Fruit fly (Drosophila melanogaster) whole organism, embryonic: Measurements from ENCODE around the gene Cpr65Az.
A peak's percentile ranks its signal among the peaks of the same experiment; 100 is the strongest.

Experiments
- Bteb2 ChIP-seq: fragments of 200-800 bp; sonication (Bioruptor generic); optimal IDR thresholded peaks from 2 replicates; lab custom pipeline; 2016; ENCODE audit warnings: missing biosample characterization, missing genetic modification characterization
- CG10959 ChIP-seq: fragments of 200-800 bp; sonication (Bioruptor generic); IDR thresholded peaks from 2 replicates; pipeline ENCODE4 v1.3.6; 2022; ENCODE audit warnings: missing biosample characterization, missing genetic modification characterization
- CG10979 ChIP-seq: fragments of 200-800 bp; sonication (Bioruptor generic); optimal IDR thresholded peaks from 2 replicates; lab custom pipeline; 2018; ENCODE audit warnings: missing biosample characterization, mild to moderate bottlenecking, missing genetic modification characterization, moderate library complexity
- CG12219 ChIP-seq: fragments of 200-800 bp; sonication (Bioruptor generic); optimal IDR thresholded peaks from 3 replicates; lab custom pipeline; 2018; ENCODE audit warnings: missing biosample characterization, mild to moderate bottlenecking, missing genetic modification characterization
- CG1233 ChIP-seq: fragments of 200-800 bp; sonication (Bioruptor generic); optimal IDR thresholded peaks from 4 replicates; lab custom pipeline; 2018; ENCODE audit warnings: missing biosample characterization, mild to moderate bottlenecking, missing genetic modification characterization
- CG12391 ChIP-seq: fragments of 200-800 bp; sonication (Bioruptor generic); optimal IDR thresholded peaks from 3 replicates; lab custom pipeline; 2018; ENCODE audit warnings: missing biosample characterization, mild to moderate bottlenecking, missing genetic modification characterization, moderate library complexity
- CG12659 ChIP-seq: fragments of 200-800 bp; sonication (Bioruptor generic); optimal IDR thresholded peaks from 3 replicates; lab custom pipeline; 2017; ENCODE audit warnings: mild to moderate bottlenecking, missing biosample characterization, missing genetic modification reagents, missing genetic modification characterization
- CG12769 ChIP-seq: fragments of 200-800 bp; sonication (Bioruptor generic); optimal IDR thresholded peaks from 2 replicates; lab custom pipeline; 2019; ENCODE audit warnings: missing biosample characterization, mild to moderate bottlenecking, missing genetic modification characterization, moderate library complexity
- CG15073 ChIP-seq: fragments of 200-800 bp; sonication (Bioruptor generic); optimal IDR thresholded peaks from 2 replicates; lab custom pipeline; 2016; ENCODE audit warnings: missing biosample characterization, missing genetic modification characterization
- CG1602 ChIP-seq: fragments of 200-800 bp; sonication (Bioruptor generic); optimal IDR thresholded peaks from 3 replicates; lab custom pipeline; 2016; ENCODE audit warnings: missing biosample characterization, missing genetic modification characterization
- CG17912 ChIP-seq: fragments of 200-800 bp; sonication (Bioruptor generic); optimal IDR thresholded peaks from 2 replicates; lab custom pipeline; 2018; ENCODE audit warnings: missing biosample characterization, mild to moderate bottlenecking, missing genetic modification characterization
- CG7928 ChIP-seq: fragments of 200-800 bp; sonication (Bioruptor generic); optimal IDR thresholded peaks from 2 replicates; lab custom pipeline; 2017; ENCODE audit warnings: missing biosample characterization, mild to moderate bottlenecking, missing genetic modification characterization
- CG8924 ChIP-seq: fragments of 200-800 bp; optimal IDR thresholded peaks from 3 replicates; lab custom pipeline; 2019; ENCODE audit warnings: missing biosample characterization, mild to moderate bottlenecking, missing genetic modification characterization, moderate library complexity
- CG9609 ChIP-seq: fragments of 200-800 bp; sonication (Bioruptor generic); optimal IDR thresholded peaks from 3 replicates; lab custom pipeline; 2016; ENCODE audit warnings: missing biosample characterization, missing genetic modification characterization
- CG9727 ChIP-seq: fragments of 200-800 bp; sonication (Bioruptor generic); optimal IDR thresholded peaks from 3 replicates; lab custom pipeline; 2017; ENCODE audit warnings: missing biosample characterization, mild to moderate bottlenecking, missing genetic modification characterization
- CG9797 ChIP-seq: fragments of 200-800 bp; sonication (Bioruptor generic); optimal IDR thresholded peaks from 3 replicates; lab custom pipeline; 2018; ENCODE audit warnings: missing biosample characterization, mild to moderate bottlenecking, missing genetic modification characterization
- CkIIα-i1 ChIP-seq: fragments of 200-800 bp; sonication (Bioruptor generic); IDR thresholded peaks from 2 replicates; pipeline ENCODE4 v1.3.6; 2022; ENCODE audit warnings: missing biosample characterization, missing genetic modification characterization
- Elba2 ChIP-seq: fragments of 200-800 bp; sonication (Bioruptor generic); optimal IDR thresholded peaks from 3 replicates; lab custom pipeline; 2016; ENCODE audit warnings: missing biosample characterization, missing genetic modification characterization
- Ets97D ChIP-seq: fragments of 200-800 bp; sonication (Bioruptor generic); optimal IDR thresholded peaks from 3 replicates; lab custom pipeline; 2016; ENCODE audit warnings: missing biosample characterization, missing genetic modification characterization
- GATAe ChIP-seq: fragments of 200-800 bp; sonication (Bioruptor generic); conservative IDR thresholded peaks from 2 replicates; pipeline ENCODE4 v1.3.6; 2022; ENCODE audit warnings: missing biosample characterization, missing genetic modification characterization
- HmgZ ChIP-seq: fragments of 200-800 bp; sonication (Bioruptor generic); optimal IDR thresholded peaks from 2 replicates; lab custom pipeline; 2018; ENCODE audit warnings: missing biosample characterization, mild to moderate bottlenecking, missing genetic modification characterization
- Mad ChIP-seq: fragments of 200-800 bp; sonication (Bioruptor generic); optimal IDR thresholded peaks from 2 replicates; lab custom pipeline; 2016; ENCODE audit warnings: missing biosample characterization, missing genetic modification characterization
- Mes4 ChIP-seq: fragments of 200-800 bp; sonication (Bioruptor generic); optimal IDR thresholded peaks from 2 replicates; lab custom pipeline; 2016; ENCODE audit warnings: missing biosample characterization, missing genetic modification characterization
- Spps ChIP-seq: fragments of 200-800 bp; sonication (Bioruptor generic); optimal IDR thresholded peaks from 2 replicates; lab custom pipeline; 2018; ENCODE audit warnings: missing biosample characterization, mild to moderate bottlenecking, missing genetic modification characterization
- TFAM ChIP-seq: fragments of 200-800 bp; sonication (Bioruptor generic); optimal IDR thresholded peaks from 2 replicates; lab custom pipeline; 2017; ENCODE audit warnings: missing biosample characterization, missing genetic modification characterization, inconsistent platforms
- Taf1 ChIP-seq: fragments of 200-800 bp; sonication (Bioruptor generic); IDR thresholded peaks from 2 replicates; pipeline ENCODE4 v1.3.6; 2022; ENCODE audit warnings: missing biosample characterization, missing genetic modification characterization
- ac ChIP-seq: fragments of 200-800 bp; sonication (Bioruptor generic); optimal IDR thresholded peaks from 3 replicates; lab custom pipeline; 2017; ENCODE audit warnings: missing biosample characterization, mild to moderate bottlenecking, missing genetic modification characterization
- ato ChIP-seq: fragments of 200-800 bp; sonication (Bioruptor generic); IDR thresholded peaks from 2 replicates; pipeline ENCODE4 v1.3.6; 2022; ENCODE audit warnings: missing biosample characterization, missing genetic modification characterization; ENCODE audit not compliant: partially characterized antibody
- az2 ChIP-seq: fragments of 200-800 bp; sonication (Bioruptor generic); optimal IDR thresholded peaks from 3 replicates; lab custom pipeline; 2016; ENCODE audit warnings: missing biosample characterization, missing genetic modification characterization
- bsh ChIP-seq, 2 experiments: fragments of 200-800 bp; sonication (Bioruptor generic); optimal IDR thresholded peaks; 2 replicates each; lab custom pipeline; 2017 to 2018; ENCODE audit warnings: mild to moderate bottlenecking in 2 of 2, missing biosample characterization in 2 of 2, missing genetic modification characterization in 2 of 2, moderate library complexity in 1 of 2
- cad ChIP-seq: fragments of >200 bp; optimal IDR thresholded peaks from 2 replicates; lab custom pipeline; 2017; ENCODE audit warnings: missing biosample characterization, missing genetic modification characterization
- chn ChIP-seq: fragments of 200-800 bp; sonication (Bioruptor generic); optimal IDR thresholded peaks from 2 replicates; lab custom pipeline; 2016; ENCODE audit warnings: missing biosample characterization, missing genetic modification characterization
- crp ChIP-seq, 2 experiments: fragments of 200-800 bp; sonication (Bioruptor generic); optimal IDR thresholded peaks; 2 replicates in 1 of 2; 3 replicates in 1 of 2; lab custom pipeline; 2017; ENCODE audit warnings: missing biosample characterization in 2 of 2, missing genetic modification characterization in 2 of 2, mild to moderate bottlenecking in 1 of 2, moderate library complexity in 1 of 2
- dm ChIP-seq: fragments of 200-800 bp; sonication (Bioruptor generic); optimal IDR thresholded peaks from 3 replicates; lab custom pipeline; 2016; ENCODE audit warnings: missing biosample characterization, missing genetic modification characterization
- dmrt11E ChIP-seq: fragments of 200-800 bp; sonication (Bioruptor generic); optimal IDR thresholded peaks from 3 replicates; lab custom pipeline; 2018; ENCODE audit warnings: missing biosample characterization, mild to moderate bottlenecking, missing genetic modification characterization, moderate library complexity
- ems ChIP-seq: fragments of 200-800 bp; sonication (Bioruptor generic); optimal IDR thresholded peaks from 3 replicates; lab custom pipeline; 2016; ENCODE audit warnings: missing biosample characterization, missing genetic modification characterization
- ewg ChIP-seq: fragments of 200-800 bp; sonication (Bioruptor generic); optimal IDR thresholded peaks from 3 replicates; lab custom pipeline; 2017; ENCODE audit warnings: mild to moderate bottlenecking, missing biosample characterization, missing genetic modification reagents, missing genetic modification characterization
- fru ChIP-seq: fragments of >200 bp; optimal IDR thresholded peaks from 2 replicates; lab custom pipeline; 2017
- ftz-f1 ChIP-seq: fragments of 200-800 bp; sonication (Bioruptor generic); optimal IDR thresholded peaks from 2 replicates; lab custom pipeline; 2016; ENCODE audit warnings: missing biosample characterization, missing genetic modification characterization
- inv ChIP-seq: fragments of 200-800 bp; sonication (Bioruptor generic); IDR thresholded peaks from 2 replicates; pipeline ENCODE4 v1.3.6; 2022; ENCODE audit warnings: missing biosample characterization, missing genetic modification characterization; ENCODE audit not compliant: partially characterized antibody
- kay ChIP-seq: fragments of 200-800 bp; sonication (Bioruptor generic); optimal IDR thresholded peaks from 2 replicates; lab custom pipeline; 2016; ENCODE audit warnings: missing biosample characterization, missing genetic modification characterization
- nmo ChIP-seq: fragments of 200-800 bp; sonication (Bioruptor generic); optimal IDR thresholded peaks from 2 replicates; lab custom pipeline; 2018; ENCODE audit warnings: missing biosample characterization, mild to moderate bottlenecking, missing genetic modification characterization, moderate library complexity
- oc ChIP-seq: fragments of 200-800 bp; sonication (Bioruptor generic); optimal IDR thresholded peaks from 2 replicates; lab custom pipeline; 2018; ENCODE audit warnings: missing biosample characterization, mild to moderate bottlenecking, missing genetic modification characterization, moderate library complexity
- odd ChIP-seq: fragments of 200-800 bp; sonication (Bioruptor generic); optimal IDR thresholded peaks from 2 replicates; lab custom pipeline; 2017; ENCODE audit warnings: missing biosample characterization, mild to moderate bottlenecking, missing genetic modification characterization
- pan ChIP-seq, 4 experiments: fragments of >200 bp in 3 of 4; fragments of 200-800 bp in 1 of 4; sonication (Bioruptor generic) in 1 of 4; optimal IDR thresholded peaks in 3 of 4; IDR thresholded peaks in 1 of 4; 2 replicates each; pipeline versions ENCODE4 v1.3.6 to Lab custom; 2017 to 2022; ENCODE audit warnings: missing biosample characterization in 2 of 4, missing genetic modification characterization in 2 of 4, mixed read lengths in 1 of 4
- pzg ChIP-seq: fragments of 200-800 bp; sonication (Bioruptor generic); optimal IDR thresholded peaks from 3 replicates; lab custom pipeline; 2018; ENCODE audit warnings: missing biosample characterization, mild to moderate bottlenecking, missing genetic modification characterization, moderate library complexity
- sisA ChIP-seq: fragments of 200-800 bp; sonication (Bioruptor generic); IDR thresholded peaks from 2 replicates; pipeline ENCODE4 v1.3.6; 2022; ENCODE audit warnings: missing biosample characterization, missing genetic modification characterization
- slou ChIP-seq: fragments of 200-800 bp; sonication (Bioruptor generic); optimal IDR thresholded peaks from 3 replicates; lab custom pipeline; 2016; ENCODE audit warnings: missing biosample characterization, missing genetic modification characterization
- sob ChIP-seq: fragments of 200-800 bp; sonication (Bioruptor generic); IDR thresholded peaks from 2 replicates; pipeline ENCODE4 v1.3.6; 2022; ENCODE audit warnings: missing biosample characterization, missing genetic modification characterization
- tgo ChIP-seq: fragments of 200-800 bp; sonication (Bioruptor generic); IDR thresholded peaks from 3 replicates; pipeline ENCODE4 v1.3.6; 2022; ENCODE audit warnings: missing biosample characterization, missing genetic modification characterization
- zen2 ChIP-seq: fragments of 200-800 bp; sonication (Bioruptor generic); IDR thresholded peaks from 3 replicates; pipeline ENCODE4 v1.3.6; 2022; ENCODE audit warnings: missing biosample characterization, missing genetic modification characterization; ENCODE audit not compliant: partially characterized antibody

The Cpr65Az gene

DNA sequence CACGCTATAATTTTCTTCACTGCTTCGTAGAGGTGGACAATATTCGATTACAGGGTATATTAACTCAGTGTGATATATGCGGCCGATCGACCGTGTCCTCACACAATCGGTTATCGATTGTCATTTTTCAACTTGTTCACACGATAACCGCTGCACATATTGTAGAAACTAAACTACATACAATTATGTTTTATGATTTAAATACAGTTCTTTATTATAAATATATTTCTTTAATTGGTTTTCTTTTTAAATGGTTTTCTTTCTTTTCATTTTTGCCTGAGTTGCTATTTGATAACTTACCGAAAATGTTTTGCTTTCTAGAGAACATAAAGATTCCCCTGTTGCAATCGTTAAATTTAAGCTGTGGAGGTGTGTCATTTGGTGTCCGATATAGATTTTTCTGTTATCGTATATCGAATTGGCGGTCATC, 13.2 kb downstream of the Cpr65Az start, which contains the start of the genes fmt and CG7376 (continued):
- TF ChIP-seq ems (no peak), TFAM (GFP tag; lab: Kevin White, UChicago) (no peak), CG9727 (GFP tag; lab: Kevin White, UChicago) (no peak), CG9797 (GFP tag; lab: Kevin White, UChicago) (peak; percentile 16), CG8924 (tag; lab: Kevin White, UChicago) (no peak), dmrt11E (tag; lab: Kevin White, UChicago) (peak; percentile 33), ato (peak; percentile 79), zen2 (GFP tag; lab: Robert Waterston, UW) (peak; percentile 54; the same call in 1 of the 3 replicates), Elba2 (no peak), fru (lab: Kevin White, UChicago) (no peak), CG15073 (GFP tag; lab: Kevin White, UChicago) (no peak), slou (GFP tag; lab: Kevin White, UChicago) (no peak), CG1233 (GFP tag; lab: Kevin White, UChicago) (no peak), kay (GFP tag; lab: Kevin White, UChicago) (no peak), ftz-f1 (GFP tag; lab: Kevin White, UChicago) (no peak), CG10959 (GFP tag; lab: Robert Waterston, UW) (no peak), sisA (no peak), pan (optimal IDR thresholded peaks at IDR 0.05; lab: Kevin White, UChicago) (no peak), pan (GFP tag; optimal IDR thresholded peaks at IDR 0.05 in 1 of 2, IDR thresholded peaks at IDR 0.05 in 1 of 2) (no peak), ac (GFP tag; lab: Kevin White, UChicago) (no peak), sob (GFP tag; lab: Robert Waterston, UW) (no peak), Mes4 (GFP tag; lab: Kevin White, UChicago) (no peak), inv (peak; percentile 66), pzg (GFP tag; lab: Kevin White, UChicago) (peak; percentile 43), oc (tag; lab: Kevin White, UChicago) (no peak), Bteb2 (GFP tag; lab: Kevin White, UChicago) (no peak), bsh (GFP tag; optimal IDR thresholded peaks at IDR 0.05; lab: Kevin White, UChicago) (no peak), CG12391 (peak; percentile 68), az2 (GFP tag; lab: Kevin White, UChicago) (peak; percentile 7), crp (GFP tag; optimal IDR thresholded peaks at IDR 0.05; lab: Kevin White, UChicago) (no peak), chn (GFP tag; lab: Kevin White, UChicago) (no peak), CG12659 (GFP tag; lab: Kevin White, UChicago) (peak; percentile 80), HmgZ (peak; percentile 23), CG12219 (GFP tag; lab: Kevin White, UChicago) (no peak), Taf1 (no peak), Ets97D (no peak), CG17912 (GFP tag; lab: Kevin White, UChicago) (no peak), CG7928 (GFP tag; lab: Kevin White, UChicago) (no peak), CkIIα-i1 (GFP tag; lab: Robert Waterston, UW) (no peak), nmo (GFP tag; lab: Kevin White, UChicago) (peak; percentile 80), Mad (GFP tag; lab: Kevin White, UChicago) (no peak), ewg (GFP tag; lab: Kevin White, UChicago) (no peak), odd (no peak), Spps (tag; lab: Kevin White, UChicago) (no peak), CG12769 (tag; lab: Kevin White, UChicago) (no peak), tgo (GFP tag; lab: Robert Waterston, UW) (no peak), dm (GFP tag; lab: Kevin White, UChicago) (no peak), CG9609 (GFP tag; lab: Kevin White, UChicago) (no peak), CG1602 (GFP tag; lab: Kevin White, UChicago) (peak; percentile 10), cad (GFP tag; lab: Kevin White, UChicago) (no peak), CG10979 (tag; lab: Kevin White, UChicago) (peak; percentile 30), GATAe (GFP tag; lab: Robert Waterston, UW) (no peak)
